Worm (Caenorhabditis elegans): ENCODE data around the gene pals-29.

pals-29 gene

ce11 chrIV:14572607-14573006, 30.2 kb upstream of the pals-29 start, which contains the start of gene glb-34:
Gene glb-34, minus strand, starts transcription at chrIV:14572707.
- no peak for TF ChIP-seq aptf-2 (GFP tag; conservative IDR thresholded peaks at IDR 0.05)
- TF ChIP-seq ceh-79 (tag; optimal IDR thresholded peaks at IDR 0.05) = no peak
- no peak for TF ChIP-seq madf-8 (GFP tag; conservative IDR thresholded peaks at IDR 0.05)
- no peak for TF ChIP-seq F57A8.1 (GFP tag; optimal IDR thresholded peaks at IDR 0.05)
- no peak for TF ChIP-seq Y56A3A.18 (GFP tag; IDR thresholded peaks at IDR 0.05)
- TF ChIP-seq T26A5.8 (tag; optimal IDR thresholded peaks at IDR 0.05) = no peak
- no peak for TF ChIP-seq tlf-1 (GFP tag; optimal IDR thresholded peaks at IDR 0.05)

- no peak for TF ChIP-seq ztf-18 (tag; optimal IDR thresholded peaks at IDR 0.05)
- TF ChIP-seq F37B4.10 (GFP tag; IDR thresholded peaks at IDR 0.05) = 0 out of 2 replicates have a peak, but pooled peaks have one; percentile 81
Observed at ce11 chrIV:14571626-14572025, 29.2 kb upstream of the pals-29 start.

- TF ChIP-seq nfya-2 (GFP tag; IDR thresholded peaks at IDR 0.05) (no peak), gei-17 (GFP tag; optimal IDR thresholded peaks at IDR 0.05) (no peak), B0035.1 (tag; optimal IDR thresholded peaks at IDR 0.05) (no peak), fkh-3 (tag; optimal IDR thresholded peaks at IDR 0.05) (no peak), bed-1 (GFP tag; IDR thresholded peaks at IDR 0.05) (no peak), B0019.2 (GFP tag; conservative IDR thresholded peaks at IDR 0.05) (no peak), F22D6.2 (tag; optimal IDR thresholded peaks at IDR 0.05) (no peak), lag-1 (GFP tag; IDR thresholded peaks at IDR 0.05) (no peak), tlf-1 (GFP tag; optimal IDR thresholded peaks at IDR 0.05) (no peak), Y67H2A.10 (GFP tag; conservative IDR thresholded peaks at IDR 0.05) (no peak), athp-1 (tag; optimal IDR thresholded peaks at IDR 0.05) (no peak), dpl-1 (GFP tag; optimal IDR thresholded peaks at IDR 0.05) (no peak), snpc-3.4 (tag; optimal IDR thresholded peaks at IDR 0.05) (no peak)
Observed at ce11 chrIV:14565062-14565461, 22.6 kb upstream of the pals-29 start, which contains the start of gene Y57G11B.2. Gene Y57G11B.2, plus strand, starts transcription at chrIV:14565362.

- TF ChIP-seq attf-6 (GFP tag; IDR thresholded peaks at IDR 0.05) (peak; percentile 27; the same call in 1 of the 2 replicates), snpc-4 (GFP tag; optimal IDR thresholded peaks at IDR 0.05) (peak; percentile 34), snpc-4 (tag; optimal IDR thresholded peaks at IDR 0.05) (peak; percentile 8 to 87 (median 44)), mcd-1 (GFP tag; IDR thresholded peaks at IDR 0.05) (no peak), nhr-80 (tag; optimal IDR thresholded peaks at IDR 0.05) (peak; percentile 44)
Observed at ce11 chrIV:14562649-14563268, 20.3 kb upstream of the pals-29 start.

- TF ChIP-seq pha-4 (tag; optimal IDR thresholded peaks at IDR 0.05) (peak; percentile 20), ceh-27 (GFP tag; optimal IDR thresholded peaks at IDR 0.05) (no peak)
Observed at ce11 chrIV:14561677-14562076, 19.3 kb upstream of the pals-29 start.

- TF ChIP-seq Y67H2A.10 (GFP tag; conservative IDR thresholded peaks at IDR 0.05) (no peak), nhr-80 (tag; optimal IDR thresholded peaks at IDR 0.05) (no peak), efl-1 (GFP tag; optimal IDR thresholded peaks at IDR 0.05) (no peak), snpc-4 (GFP tag; optimal IDR thresholded peaks at IDR 0.05) (no peak), snpc-4 (tag; optimal IDR thresholded peaks at IDR 0.05) (no peak), hmg-20 (GFP tag; IDR thresholded peaks at IDR 0.05) (no peak), lin-26 (GFP tag; IDR thresholded peaks at IDR 0.05) (no peak), xnd-1 (tag; optimal IDR thresholded peaks at IDR 0.05) (no peak), cebp-2 (GFP tag; IDR thresholded peaks at IDR 0.05) (no peak), rpc-1 (optimal IDR thresholded peaks at IDR 0.05) (no peak), rpc-1 (tag; optimal IDR thresholded peaks at IDR 0.05) (no peak), T07F8.4 (tag; optimal IDR thresholded peaks at IDR 0.05) (no peak), hsf-1 (GFP tag; IDR thresholded peaks at IDR 0.05) (no peak), ccch-3 (GFP tag; optimal IDR thresholded peaks at IDR 0.05) (no peak), gei-17 (GFP tag; optimal IDR thresholded peaks at IDR 0.05) (no peak), bed-1 (GFP tag; IDR thresholded peaks at IDR 0.05) (no peak), Y53F4B.3 (GFP tag; IDR thresholded peaks at IDR 0.05) (no peak), rcor-1 (GFP tag; IDR thresholded peaks at IDR 0.05) (no peak), F22D6.2 (tag; optimal IDR thresholded peaks at IDR 0.05) (no peak)
Observed at ce11 chrIV:14559267-14559666, 16.9 kb upstream of the pals-29 start.

All from whole organism, young adult.